Fruit fly (Drosophila melanogaster): ENCODE results near the gene mst.

The mst gene

dm6 chrX:21368410-21368918 is 20.3 kb upstream of the mst start:
- TF ChIP-seq h (optimal IDR thresholded peaks at IDR 0.05) (no peak), psq (optimal IDR thresholded peaks at IDR 0.05) (no peak), insv (optimal IDR thresholded peaks at IDR 0.05) (no peak), Myc (optimal IDR thresholded peaks at IDR 0.05) (no peak), Sin3A (optimal IDR thresholded peaks at IDR 0.05) (no peak), ttk (optimal IDR thresholded peaks at IDR 0.05) (no peak)

DNA sequence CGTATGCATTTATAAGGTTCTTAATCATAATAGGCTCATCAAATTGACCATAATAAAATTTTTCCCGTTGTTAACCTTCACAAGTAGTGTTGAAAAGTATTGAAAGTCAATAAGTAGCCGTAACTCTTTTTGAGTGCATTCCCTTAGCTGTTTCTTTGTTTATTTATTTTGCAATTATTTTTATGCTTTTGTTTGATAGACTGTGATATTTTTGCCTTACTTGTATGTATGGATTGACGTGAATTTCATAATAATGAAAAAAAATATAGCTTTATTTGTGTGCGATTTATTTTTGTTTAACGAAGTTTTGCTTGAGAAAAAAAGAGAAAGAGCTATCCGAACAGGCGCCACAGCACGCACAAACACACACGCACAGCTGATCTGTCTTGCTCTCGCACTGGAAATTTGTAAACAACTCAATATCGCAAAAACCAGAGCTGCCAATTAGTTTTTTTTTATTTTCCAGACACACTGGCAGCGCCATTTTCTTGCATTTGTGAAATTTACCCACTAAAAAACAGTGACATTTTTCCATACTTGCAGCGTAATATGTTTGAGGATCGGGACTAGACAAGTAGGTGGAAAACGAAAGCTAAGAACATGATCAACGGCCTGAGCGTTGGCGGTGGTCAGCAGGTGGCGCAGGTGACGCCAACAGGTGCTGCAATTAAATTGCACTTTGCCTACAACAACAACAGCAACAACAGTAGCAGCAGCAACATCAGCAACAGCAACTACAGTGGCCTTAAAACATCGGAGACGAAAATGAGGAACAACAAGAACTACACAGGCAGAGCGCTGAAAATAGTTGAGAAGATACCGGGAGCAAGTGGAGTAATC is 19.4 kb upstream of the mst start:
- TF ChIP-seq psq (optimal IDR thresholded peaks at IDR 0.05) (no peak), Sin3A (optimal IDR thresholded peaks at IDR 0.05) (no peak), ttk (optimal IDR thresholded peaks at IDR 0.05) (no peak), h (optimal IDR thresholded peaks at IDR 0.05) (no peak), Myc (optimal IDR thresholded peaks at IDR 0.05) (no peak), insv (optimal IDR thresholded peaks at IDR 0.05) (no peak)

DNA sequence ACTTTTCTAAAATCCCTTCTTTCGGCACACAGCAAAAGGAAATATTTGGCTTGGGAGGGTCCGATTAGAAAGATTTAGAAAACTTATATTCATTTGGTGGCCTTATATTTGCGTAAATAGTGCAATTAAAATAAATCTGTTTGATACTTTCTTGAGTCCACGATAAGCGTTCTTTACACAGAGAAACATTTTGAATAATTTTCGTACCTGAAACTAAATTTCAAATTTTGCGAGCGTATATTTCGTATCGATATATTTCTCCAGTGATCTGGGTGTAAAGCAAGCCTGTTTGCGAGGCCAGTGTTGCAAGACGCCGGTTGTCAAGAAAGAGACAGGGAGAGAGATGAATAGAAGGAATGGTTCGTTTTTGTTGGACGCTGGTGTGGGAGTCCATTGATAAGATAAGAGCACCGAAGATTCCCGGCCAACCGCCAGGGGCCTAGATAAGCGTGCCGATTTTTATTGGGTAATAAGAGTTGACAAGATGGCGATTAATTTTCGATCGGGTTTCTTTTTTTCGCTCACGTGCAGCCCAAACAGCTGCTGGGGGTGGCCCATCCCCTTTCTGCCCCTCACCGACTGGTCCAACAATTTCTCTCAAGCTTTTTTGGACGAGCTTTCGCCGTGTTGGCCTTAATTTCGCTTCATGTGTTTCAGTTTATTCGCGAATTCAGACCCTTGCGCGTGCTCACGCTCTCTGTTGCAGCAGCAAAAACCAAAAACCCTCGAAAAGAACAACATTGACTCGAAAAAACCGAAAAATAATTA is 14.9 kb upstream of the mst start, which contains the start of gene slgA:
slgA (plus strand) TSS at position 344 of the 768 bp plus-strand sequence.
- TF ChIP-seq h (optimal IDR thresholded peaks at IDR 0.05) (no peak), insv (optimal IDR thresholded peaks at IDR 0.05) (no peak), psq (optimal IDR thresholded peaks at IDR 0.05) (no peak), ttk (optimal IDR thresholded peaks at IDR 0.05) (no peak), Sin3A (optimal IDR thresholded peaks at IDR 0.05) (no peak), Myc (optimal IDR thresholded peaks at IDR 0.05) (no peak)

DNA sequence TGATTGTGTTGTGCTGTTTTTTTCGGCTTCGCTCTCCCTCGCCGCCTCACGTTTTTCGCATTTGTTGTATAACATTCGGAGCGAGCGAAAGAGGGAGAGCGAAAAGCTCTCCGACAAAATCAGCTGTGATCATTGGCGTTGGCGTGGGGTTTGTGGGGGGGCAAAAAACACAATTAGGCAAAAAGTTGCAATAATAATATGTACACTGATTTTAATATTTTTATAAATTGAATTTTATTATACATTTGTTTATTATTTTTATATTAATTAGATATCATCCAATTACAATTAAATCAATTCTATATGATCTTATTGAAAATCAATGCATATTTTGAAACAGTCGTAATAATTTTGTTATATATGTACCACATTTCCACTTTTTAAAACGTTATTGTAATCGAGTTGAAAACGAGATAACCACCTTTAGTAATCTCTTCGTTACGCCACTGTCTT is 13.2 kb upstream of the mst start:
- TF ChIP-seq Myc (optimal IDR thresholded peaks at IDR 0.05) (no peak), psq (optimal IDR thresholded peaks at IDR 0.05) (no peak), ttk (optimal IDR thresholded peaks at IDR 0.05) (no peak), insv (optimal IDR thresholded peaks at IDR 0.05) (no peak), h (optimal IDR thresholded peaks at IDR 0.05) (no peak), Sin3A (optimal IDR thresholded peaks at IDR 0.05) (no peak)

DNA sequence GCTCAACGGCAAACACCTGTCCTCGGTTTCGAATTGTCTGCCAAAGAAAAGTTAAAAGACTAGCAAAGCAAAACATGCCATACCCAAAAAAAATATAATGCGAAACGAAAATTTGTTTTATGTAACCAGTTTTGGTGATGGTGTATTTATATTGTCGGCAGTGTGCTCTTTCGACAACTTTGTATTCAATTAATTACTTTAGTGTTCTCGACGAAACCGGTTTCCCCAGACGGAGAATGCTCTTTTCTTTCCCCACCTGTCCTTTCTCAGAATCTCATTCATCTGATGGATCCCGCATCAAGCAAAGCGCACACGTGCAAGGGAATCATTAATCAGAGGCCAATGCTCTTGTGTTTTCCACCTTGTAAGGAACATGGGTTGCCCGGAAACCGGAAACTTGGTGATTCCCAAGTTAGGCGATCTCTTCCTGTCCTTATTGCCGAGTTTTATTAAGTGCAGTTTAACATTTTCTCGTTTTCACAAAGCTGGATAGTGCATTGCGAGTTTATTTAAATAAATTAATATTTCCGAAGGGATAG is 10.4 kb upstream of the mst start:
- no peak for TF ChIP-seq insv (optimal IDR thresholded peaks at IDR 0.05)
- no peak for TF ChIP-seq Myc (optimal IDR thresholded peaks at IDR 0.05)
- TF ChIP-seq h (optimal IDR thresholded peaks at IDR 0.05): no peak

DNA sequence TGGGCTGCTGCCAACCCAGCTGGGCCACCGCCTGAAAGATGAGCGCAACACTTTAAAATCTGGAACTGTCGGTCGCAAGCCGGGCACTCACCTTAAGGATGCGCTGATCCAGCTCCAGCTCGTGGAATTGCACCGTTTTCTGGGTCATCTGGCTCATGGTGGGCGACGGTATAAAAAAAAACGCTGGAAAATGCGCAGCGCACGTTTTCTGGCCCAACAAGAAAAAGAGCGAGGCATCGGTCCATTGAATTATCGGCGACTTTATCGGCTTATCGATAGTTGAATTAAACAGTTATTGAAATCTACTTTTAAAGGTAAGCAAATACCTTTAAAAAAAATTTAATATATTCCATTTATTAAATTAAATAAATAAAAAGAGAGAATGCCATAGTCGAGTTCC is 1.1 kb upstream of the mst start, which contains the start of gene Ddx56:
Ddx56 (minus strand) TSS at position 252 of the 400 bp plus-strand sequence.
- TF ChIP-seq h (optimal IDR thresholded peaks at IDR 0.05) (no peak), Sin3A (optimal IDR thresholded peaks at IDR 0.05) (no peak), insv (optimal IDR thresholded peaks at IDR 0.05) (no peak), Myc (optimal IDR thresholded peaks at IDR 0.05) (no peak), ttk (optimal IDR thresholded peaks at IDR 0.05) (no peak), psq (optimal IDR thresholded peaks at IDR 0.05) (no peak)

DNA sequence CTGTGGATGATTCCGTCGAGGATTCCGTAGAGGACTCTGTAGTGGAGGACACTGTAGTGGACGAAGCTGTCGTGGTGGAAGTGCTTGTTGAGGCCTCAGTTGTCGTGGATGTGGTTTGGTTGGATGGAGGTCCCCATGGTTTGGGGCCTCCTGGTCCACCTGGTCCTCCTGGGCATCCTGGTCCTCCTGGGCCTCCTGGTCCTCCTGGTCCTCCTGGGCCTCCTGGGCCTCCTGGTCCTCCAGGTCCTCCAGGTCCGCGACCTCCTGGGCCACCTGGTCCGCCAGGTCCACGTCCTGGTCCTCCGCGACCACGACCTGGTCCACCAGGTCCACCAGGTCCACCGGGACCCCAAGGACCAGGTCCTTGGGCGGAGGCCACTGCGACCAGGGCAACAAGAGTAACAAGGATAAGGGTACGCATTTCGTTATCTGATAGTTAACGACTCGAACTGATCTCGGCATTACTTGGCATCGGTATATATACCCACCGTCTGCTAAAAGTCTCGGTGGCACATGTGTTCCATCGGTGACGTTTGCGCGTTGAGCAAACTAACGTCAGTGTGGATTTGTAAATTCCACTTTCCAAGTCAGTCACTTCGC is 8.2 kb downstream of the mst start, which contains the start of gene lcs:
lcs (minus strand) TSS at position 457 of the 600 bp plus-strand sequence.
- TF ChIP-seq Sin3A (optimal IDR thresholded peaks at IDR 0.05): no peak
- no peak for TF ChIP-seq h (optimal IDR thresholded peaks at IDR 0.05)

DNA sequence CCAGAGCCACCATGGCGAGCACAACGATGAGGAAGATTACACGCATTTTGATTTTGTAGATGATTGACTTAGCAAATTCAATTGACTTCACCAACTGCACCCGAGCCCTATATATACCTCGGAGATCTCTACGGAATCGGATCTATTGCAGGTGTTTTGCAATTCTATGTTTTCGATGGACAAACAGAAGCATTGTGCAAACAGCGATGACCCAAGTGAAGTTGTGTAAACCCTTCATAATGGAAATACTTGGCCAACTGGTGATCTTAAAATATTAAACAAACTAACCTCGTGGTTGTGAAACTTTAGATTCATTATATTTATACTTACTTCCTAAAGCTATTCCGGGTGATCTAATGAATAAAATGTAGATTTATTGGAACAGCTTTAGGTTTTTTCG is 13.9 kb downstream of the mst start, which contains the start of gene whe:
whe (minus strand) TSS at position 101 of the 400 bp plus-strand sequence.
- TF ChIP-seq Myc (optimal IDR thresholded peaks at IDR 0.05) (no peak), h (optimal IDR thresholded peaks at IDR 0.05) (no peak), ttk (optimal IDR thresholded peaks at IDR 0.05) (no peak), psq (optimal IDR thresholded peaks at IDR 0.05) (no peak)

DNA sequence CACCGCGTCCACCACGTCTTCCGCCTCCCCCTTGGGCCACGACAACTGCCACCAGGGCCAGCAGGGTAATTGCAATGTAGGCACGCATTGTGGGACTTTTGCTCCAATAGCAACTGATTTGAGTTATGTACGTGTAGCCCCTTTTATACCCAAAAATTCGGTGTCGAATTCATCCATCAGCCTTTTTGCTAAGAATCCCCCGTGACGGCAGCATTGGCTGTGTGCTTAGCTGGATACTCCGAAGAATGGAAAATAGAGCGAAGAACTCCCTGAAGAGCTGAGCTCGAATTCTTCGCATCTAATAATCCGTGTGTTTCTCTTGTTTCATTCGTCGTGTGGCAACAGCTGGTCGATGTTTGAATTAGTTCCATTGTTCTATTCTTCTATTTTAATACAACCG is 40.4 kb downstream of the mst start, which contains the start of gene CG10918:
CG10918 (minus strand) TSS at position 101 of the 400 bp plus-strand sequence.
- TF ChIP-seq Sin3A (optimal IDR thresholded peaks at IDR 0.05) (no peak), h (optimal IDR thresholded peaks at IDR 0.05) (no peak), psq (optimal IDR thresholded peaks at IDR 0.05) (no peak), Myc (optimal IDR thresholded peaks at IDR 0.05) (no peak), insv (optimal IDR thresholded peaks at IDR 0.05) (no peak), ttk (optimal IDR thresholded peaks at IDR 0.05) (no peak)

DNA sequence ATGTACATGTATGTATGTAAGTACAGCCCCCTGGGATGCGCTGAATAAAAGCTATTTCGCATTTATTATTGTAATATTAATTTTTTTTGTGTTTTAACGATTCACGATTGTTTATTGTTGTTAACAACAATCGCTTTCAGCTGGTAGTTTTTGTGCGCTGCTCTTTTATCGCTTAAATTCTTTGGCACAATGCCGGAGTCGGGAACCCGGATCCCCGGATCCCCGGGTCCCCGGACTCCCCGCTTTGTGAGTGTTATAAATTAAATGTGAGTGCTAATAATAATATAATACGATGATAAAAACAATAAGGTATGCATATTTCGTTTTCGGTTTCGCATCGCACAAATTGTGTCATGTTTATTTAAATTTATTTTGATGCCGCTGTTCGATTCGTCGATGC is 51.9 kb downstream of the mst start:
- TF ChIP-seq ttk (optimal IDR thresholded peaks at IDR 0.05) (no peak), psq (optimal IDR thresholded peaks at IDR 0.05) (no peak), insv (optimal IDR thresholded peaks at IDR 0.05) (no peak), Myc (optimal IDR thresholded peaks at IDR 0.05) (no peak), Sin3A (optimal IDR thresholded peaks at IDR 0.05) (no peak), h (optimal IDR thresholded peaks at IDR 0.05) (no peak)

Data from Kc167 (cell line).